Fruit fly (Drosophila melanogaster): Measurements from ENCODE around the gene CG15056.

Gene CG15056

dm6 chrX:18385056-18385455, 30.2 kb upstream of the CG15056 start, which contains the start of gene betaCOP (continued):
- TF ChIP-seq CG33213 (GFP tag; optimal IDR thresholded peaks at IDR 0.05) (peak; percentile 55), CG15479 (GFP tag; optimal IDR thresholded peaks at IDR 0.05) (no peak), nom (GFP tag; optimal IDR thresholded peaks at IDR 0.05) (no peak), CG14050 (GFP tag; IDR thresholded peaks at IDR 0.05) (no peak), CG12236 (GFP tag; optimal IDR thresholded peaks at IDR 0.05) (no peak), tin (GFP tag; optimal IDR thresholded peaks at IDR 0.05) (no peak), Dad (GFP tag; optimal IDR thresholded peaks at IDR 0.05) (no peak), CG9932 (GFP tag; IDR thresholded peaks at IDR 0.05) (peak; percentile 26; the same call in 1 of the 2 replicates), E2f2 (GFP tag; IDR thresholded peaks at IDR 0.05) (peak; percentile 99), CG14441 (GFP tag; IDR thresholded peaks at IDR 0.05) (no peak), CG11093 (GFP tag; IDR thresholded peaks at IDR 0.05) (no peak), CG32772 (GFP tag; IDR thresholded peaks at IDR 0.05) (no peak), CG10462 (GFP tag; optimal IDR thresholded peaks at IDR 0.05) (no peak), Drgx (GFP tag; IDR thresholded peaks at IDR 0.05) (no peak), Sox102F (GFP tag; optimal IDR thresholded peaks at IDR 0.05) (no peak), bowl (GFP tag; IDR thresholded peaks at IDR 0.05) (no peak), kay (GFP tag; optimal IDR thresholded peaks at IDR 0.05) (no peak), sim (GFP tag; IDR thresholded peaks at IDR 0.05) (no peak), corto (GFP tag; optimal IDR thresholded peaks at IDR 0.05) (no peak), pum (GFP tag; optimal IDR thresholded peaks at IDR 0.05) (no peak), CG1647 (GFP tag; optimal IDR thresholded peaks at IDR 0.05) (no peak), CG10366 (GFP tag; IDR thresholded peaks at IDR 0.05) (no peak), Tbp (GFP tag; optimal IDR thresholded peaks at IDR 0.05) (no peak), ATbp (GFP tag; optimal IDR thresholded peaks at IDR 0.05) (no peak), CG18619 (GFP tag; optimal IDR thresholded peaks at IDR 0.05) (no peak), ap (GFP tag; IDR thresholded peaks at IDR 0.05) (no peak), Sin3A (optimal IDR thresholded peaks at IDR 0.05) (peak; percentile 86), dysf (GFP tag; IDR thresholded peaks at IDR 0.05) (no peak), Atf-2 (GFP tag; optimal IDR thresholded peaks at IDR 0.05) (no peak), nmo (GFP tag; optimal IDR thresholded peaks at IDR 0.05) (peak; percentile 37), Vsx1 (GFP tag; optimal IDR thresholded peaks at IDR 0.05) (no peak), ham (GFP tag; IDR thresholded peaks at IDR 0.05) (no peak), CG7372 (GFP tag; IDR thresholded peaks at IDR 0.05) (no peak), psq (GFP tag; optimal IDR thresholded peaks at IDR 0.05) (no peak), CG1603 (tag; optimal IDR thresholded peaks at IDR 0.05) (no peak), Stat92E (GFP tag; optimal IDR thresholded peaks at IDR 0.05) (no peak), zen (tag; optimal IDR thresholded peaks at IDR 0.05) (peak; percentile 9), Hr78 (GFP tag; optimal IDR thresholded peaks at IDR 0.05) (no peak), dm (GFP tag; optimal IDR thresholded peaks at IDR 0.05) (peak; percentile 19), CG42726 (GFP tag; IDR thresholded peaks at IDR 0.05; ENCODE audit: partially characterized antibody) (peak; percentile 44; the same call in 1 of the 2 replicates), salm (tag; optimal IDR thresholded peaks at IDR 0.05) (no peak), Dfd (GFP tag; optimal IDR thresholded peaks at IDR 0.05) (no peak), D19A (tag; optimal IDR thresholded peaks at IDR 0.05) (no peak), bigmax (GFP tag; optimal IDR thresholded peaks at IDR 0.05) (no peak), ash1 (GFP tag; optimal IDR thresholded peaks at IDR 0.05) (no peak), CG5180 (GFP tag; optimal IDR thresholded peaks at IDR 0.05) (no peak), Mes4 (GFP tag; optimal IDR thresholded peaks at IDR 0.05) (no peak), CG9797 (GFP tag; optimal IDR thresholded peaks at IDR 0.05) (peak; percentile 81), CG5953 (GFP tag; IDR thresholded peaks at IDR 0.05) (no peak), CG7271 (tag; optimal IDR thresholded peaks at IDR 0.05) (no peak), unc-4 (GFP tag; IDR thresholded peaks at IDR 0.05; ENCODE audit: partially characterized antibody) (0 out of 2 replicates have a peak, but pooled peaks have one; percentile 16), Ada2b (GFP tag; IDR thresholded peaks at IDR 0.05) (no peak)
